Fruit fly (Drosophila melanogaster): ENCODE data around the gene eIF5.

The eIF5 gene

DNA sequence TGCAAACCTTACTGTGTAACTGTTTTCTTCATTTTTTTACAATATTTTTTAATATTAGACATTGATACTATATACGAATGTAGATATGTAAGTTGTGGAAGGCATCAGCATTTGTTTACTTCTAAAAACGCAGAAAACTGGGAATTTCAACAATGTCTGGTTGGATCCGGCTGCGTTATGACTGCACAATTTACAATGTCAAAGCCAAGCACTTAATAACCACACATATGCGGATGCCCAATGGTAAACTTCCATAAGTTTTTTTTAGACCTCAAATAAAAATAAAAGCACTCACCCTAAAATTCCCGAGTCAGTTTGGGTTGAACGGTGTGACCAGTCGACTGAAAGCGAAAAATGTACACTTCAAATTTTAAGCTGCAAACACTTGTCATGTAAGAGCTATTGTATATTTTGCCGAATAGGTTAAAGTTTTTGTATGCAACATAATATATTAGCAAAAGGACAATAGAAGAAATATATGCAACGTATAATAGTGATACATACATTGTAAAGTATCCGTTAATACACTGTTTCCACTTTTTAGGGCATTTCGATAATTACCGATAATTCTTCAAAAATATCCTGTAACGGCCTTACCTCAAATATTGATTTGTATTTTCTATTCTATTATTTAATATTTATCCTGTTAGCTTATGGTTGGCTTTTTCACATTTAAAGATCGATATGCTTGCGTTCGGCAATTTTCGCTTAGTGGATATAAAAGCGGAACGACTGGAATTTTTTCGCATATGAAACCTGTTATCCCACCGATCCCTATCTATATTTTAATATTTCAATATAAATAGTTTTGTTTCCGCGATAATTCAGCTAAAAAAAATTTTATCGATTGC lies 51.4 kb downstream of the eIF5 start, which contains the start of gene Stim (continued):
- TF ChIP-seq grn (GFP tag; optimal IDR thresholded peaks at IDR 0.05) (no peak), Dek (tag; optimal IDR thresholded peaks at IDR 0.05) (no peak), CG16779 (GFP tag; IDR thresholded peaks at IDR 0.05) (no peak), NC2β (GFP tag; optimal IDR thresholded peaks at IDR 0.05) (no peak), al (GFP tag; IDR thresholded peaks at IDR 0.05) (no peak), inv (GFP tag; IDR thresholded peaks at IDR 0.05; ENCODE audit: partially characterized antibody) (no peak), CG13894 (tag; optimal IDR thresholded peaks at IDR 0.05) (no peak), CG1603 (tag; optimal IDR thresholded peaks at IDR 0.05) (peak; percentile 70), ken (GFP tag; IDR thresholded peaks at IDR 0.05) (no peak), Dad (GFP tag; optimal IDR thresholded peaks at IDR 0.05) (no peak), wek (GFP tag; optimal IDR thresholded peaks at IDR 0.05) (no peak), CG17802 (tag; optimal IDR thresholded peaks at IDR 0.05) (peak; percentile 65), CG34422 (GFP tag; IDR thresholded peaks at IDR 0.05) (no peak), CG2202 (tag; optimal IDR thresholded peaks at IDR 0.05) (no peak), CG3407 (GFP tag; optimal IDR thresholded peaks at IDR 0.05) (no peak), CG1529 (GFP tag; optimal IDR thresholded peaks at IDR 0.05) (no peak), CG9727 (GFP tag; optimal IDR thresholded peaks at IDR 0.05) (no peak), Nf-YC (tag; optimal IDR thresholded peaks at IDR 0.05) (no peak), Pdp1 (GFP tag; optimal IDR thresholded peaks at IDR 0.05) (peak in 1 of 2 experiments; percentile 21), CG31441 (GFP tag; IDR thresholded peaks at IDR 0.05) (no peak), CG31224 (GFP tag; IDR thresholded peaks at IDR 0.05) (no peak), CG12219 (GFP tag; optimal IDR thresholded peaks at IDR 0.05) (no peak), br (optimal IDR thresholded peaks at IDR 0.05) (no peak), psq (GFP tag; optimal IDR thresholded peaks at IDR 0.05) (no peak), CG6813 (GFP tag; optimal IDR thresholded peaks at IDR 0.05) (no peak), prd (optimal IDR thresholded peaks at IDR 0.05) (no peak), prd (GFP tag; IDR thresholded peaks at IDR 0.05) (no peak), CG8478 (optimal IDR thresholded peaks at IDR 0.05) (no peak), CG7928 (GFP tag; optimal IDR thresholded peaks at IDR 0.05) (no peak), CG7786 (GFP tag; optimal IDR thresholded peaks at IDR 0.05) (no peak), Fer2 (tag; optimal IDR thresholded peaks at IDR 0.05) (no peak), Rx (GFP tag; IDR thresholded peaks at IDR 0.05) (no peak), NC2α (GFP tag; optimal IDR thresholded peaks at IDR 0.05) (no peak), CG12391 (tag; optimal IDR thresholded peaks at IDR 0.05) (no peak), Deaf1 (tag; optimal IDR thresholded peaks at IDR 0.05) (no peak), da (GFP tag; optimal IDR thresholded peaks at IDR 0.05) (no peak), CG17912 (GFP tag; optimal IDR thresholded peaks at IDR 0.05) (no peak), disco-r (GFP tag; optimal IDR thresholded peaks at IDR 0.05) (no peak), CG12659 (GFP tag; optimal IDR thresholded peaks at IDR 0.05) (no peak), pzg (GFP tag; optimal IDR thresholded peaks at IDR 0.05) (peak; percentile 42), esg (GFP tag; conservative IDR thresholded peaks at IDR 0.05) (no peak), CG15514 (GFP tag; optimal IDR thresholded peaks at IDR 0.05) (peak; percentile 33), vnd (GFP tag; IDR thresholded peaks at IDR 0.05; ENCODE audit: partially characterized antibody) (no peak), fu2 (GFP tag; optimal IDR thresholded peaks at IDR 0.05) (no peak), org-1 (GFP tag; optimal IDR thresholded peaks at IDR 0.05) (no peak), Lim3 (GFP tag; IDR thresholded peaks at IDR 0.05) (no peak), CG10543 (GFP tag; optimal IDR thresholded peaks at IDR 0.05) (no peak), Vsx1 (GFP tag; optimal IDR thresholded peaks at IDR 0.05) (no peak), Nf-YB (GFP tag; optimal IDR thresholded peaks at IDR 0.05) (no peak), scrt (GFP tag; optimal IDR thresholded peaks at IDR 0.05) (no peak)

Data from whole organism, embryonic.